Worm (Caenorhabditis elegans): Measurements from ENCODE around the gene piga-1.

DNA sequence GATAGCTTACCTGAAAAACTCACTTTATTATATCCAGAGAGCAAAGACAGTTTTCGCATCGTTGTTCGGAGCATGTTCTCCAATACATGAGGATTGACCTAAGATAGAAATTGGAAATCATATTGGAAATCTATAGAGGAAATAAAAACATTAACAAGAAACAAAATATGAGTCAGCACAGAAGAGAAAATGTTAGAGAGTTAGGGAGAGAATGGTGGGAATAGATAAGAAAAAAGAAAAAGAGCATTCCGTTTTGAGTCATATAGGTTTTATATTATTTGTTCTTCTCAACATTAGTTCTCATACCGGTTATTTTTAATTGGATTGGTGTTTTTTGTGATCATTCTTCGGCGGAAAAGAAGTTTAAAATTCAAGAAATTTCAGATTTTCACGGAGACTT, 23.3 kb upstream of the piga-1 start, which contains the start of gene hgap-2:
- TF ChIP-seq aptf-2 (GFP tag; conservative IDR thresholded peaks at IDR 0.05): no peak
- no peak for TF ChIP-seq unc-62 (GFP tag; optimal IDR thresholded peaks at IDR 0.05)
- no peak for TF ChIP-seq F37B4.10 (GFP tag; IDR thresholded peaks at IDR 0.05)
- TF ChIP-seq lin-40 (tag; optimal IDR thresholded peaks at IDR 0.05): no peak
- no peak for TF ChIP-seq unc-130 (GFP tag; optimal IDR thresholded peaks at IDR 0.05)
- no peak for TF ChIP-seq pha-4 (tag; optimal IDR thresholded peaks at IDR 0.05)
- TF ChIP-seq ZK185.1 (tag; optimal IDR thresholded peaks at IDR 0.05; ENCODE audit: poor library complexity, severe bottlenecking): no peak
- TF ChIP-seq K11D2.4 (GFP tag; IDR thresholded peaks at IDR 0.05): no peak
- TF ChIP-seq ets-4 (GFP tag; optimal IDR thresholded peaks at IDR 0.05): no peak
- no peak for TF ChIP-seq zfh-2 (GFP tag; conservative IDR thresholded peaks at IDR 0.05)
- no peak for TF ChIP-seq F33H1.4 (GFP tag; IDR thresholded peaks at IDR 0.05)
- TF ChIP-seq ekl-4 (GFP tag; IDR thresholded peaks at IDR 0.05): no peak
- no peak for TF ChIP-seq tbp1 (GFP tag; optimal IDR thresholded peaks at IDR 0.05)
- no peak for TF ChIP-seq die-1 (tag; optimal IDR thresholded peaks at IDR 0.05)
